Fruit fly (Drosophila melanogaster) ovary, adult (tissue): Measurements from ENCODE around the gene Sfp78E.

Experiments used
- CG17801 ChIP-seq: fragments of 200-800 bp; optimal IDR thresholded peaks from 2 replicates; lab custom pipeline; 2019; ENCODE audit warnings: missing biosample characterization, mild to moderate bottlenecking, missing genetic modification characterization, moderate library complexity; ENCODE audit not compliant: partially characterized antibody

The Sfp78E gene

DNA sequence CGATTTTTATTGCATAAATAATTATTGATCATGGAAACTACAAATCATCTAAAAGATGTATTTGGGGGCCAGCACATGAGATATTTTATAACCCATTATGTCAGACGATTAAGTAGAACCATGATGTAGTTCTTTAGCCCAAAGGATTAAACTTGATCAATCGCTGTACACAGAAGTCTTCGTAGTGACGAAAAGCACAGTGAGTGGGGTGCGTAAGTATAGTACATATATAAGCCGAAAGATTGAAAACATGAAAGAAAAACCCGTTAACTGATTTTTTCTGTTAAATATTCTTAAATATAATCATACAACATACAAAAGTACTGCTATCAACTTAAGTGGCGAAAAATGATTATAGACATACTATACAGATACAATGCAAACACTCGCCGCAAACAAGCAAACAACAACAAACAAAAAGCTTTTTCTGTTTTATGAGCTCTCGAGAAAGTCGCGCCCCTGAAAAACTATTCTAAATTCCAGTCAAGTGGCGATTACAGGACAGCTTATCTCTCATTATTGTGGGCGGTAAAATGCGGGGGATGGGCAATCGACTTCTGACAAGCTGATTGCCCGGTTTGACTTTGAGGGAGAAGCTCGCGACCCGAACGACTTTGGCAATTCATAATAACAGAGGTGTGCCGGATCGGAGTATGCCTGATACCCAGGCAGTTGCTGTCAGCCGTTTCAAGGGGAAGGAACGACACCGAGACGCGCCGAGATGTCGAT is 47.4 kb downstream of the Sfp78E start, which contains the start of gene CG32444:
Gene CG32444, plus strand, starts transcription at position 683 of the 729 bp plus-strand sequence.
- TF ChIP-seq CG17801 (GFP tag; lab: Kevin White, UChicago) = no peak

DNA sequence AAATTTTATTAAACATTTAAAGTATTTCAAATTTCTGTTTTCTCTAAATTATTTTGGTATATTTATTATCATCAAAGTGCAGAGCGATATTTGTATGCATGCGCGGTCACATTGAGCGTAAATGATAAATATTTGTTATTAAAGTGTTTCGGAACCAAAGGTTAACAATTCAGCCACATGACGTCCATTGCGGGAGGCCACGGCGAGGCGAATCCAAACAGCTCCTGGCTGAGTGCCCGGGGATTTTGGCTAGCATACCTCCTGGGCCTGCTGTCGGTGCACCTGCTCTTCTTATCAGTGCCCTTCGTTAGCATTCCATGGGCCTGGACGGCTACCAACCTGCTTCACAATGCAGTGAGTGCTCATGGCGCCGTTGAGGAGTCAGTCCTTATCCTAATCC is 48.6 kb downstream of the Sfp78E start, which contains the start of gene ORMDL:
Gene ORMDL, plus strand, starts transcription at position 98 of the 400 bp plus-strand sequence.
- TF ChIP-seq CG17801 (GFP tag; lab: Kevin White, UChicago) = no peak

DNA sequence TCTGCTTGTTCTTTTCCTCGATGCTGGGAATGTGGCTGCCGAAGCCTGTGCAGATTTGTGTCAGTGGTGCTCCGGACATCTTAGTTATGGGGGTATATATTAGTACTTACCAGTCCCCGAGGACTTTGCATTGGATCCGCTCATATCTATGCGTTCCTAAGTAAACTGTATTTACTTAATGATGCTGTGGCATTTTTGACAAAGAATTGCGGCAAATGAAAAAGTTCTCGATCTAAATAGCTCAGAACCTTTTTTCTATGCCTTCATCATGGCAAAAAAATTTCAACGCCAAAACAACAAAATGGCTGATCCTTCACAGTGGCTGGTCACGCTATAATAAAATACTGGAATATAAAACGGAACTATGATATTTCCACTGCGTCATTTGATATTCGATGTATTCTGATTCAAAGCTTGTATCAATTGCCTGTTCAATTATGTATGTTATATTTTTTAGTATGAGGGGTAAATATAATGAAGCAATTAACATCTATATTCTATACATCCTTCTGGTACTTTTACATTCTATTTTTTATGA is 49.6 kb downstream of the Sfp78E start, which contains the start of gene MED1:
Gene MED1, minus strand, starts transcription at position 295 of the 538 bp plus-strand sequence.
- TF ChIP-seq CG17801 (GFP tag; lab: Kevin White, UChicago) = no peak
